Fruit fly (Drosophila melanogaster) whole organism, prepupa: ENCODE data around the gene CG13067.

Source experiments
- CG16779 ChIP-seq: fragments of 200-800 bp; sonication (Bioruptor generic); optimal IDR thresholded peaks from 3 replicates; lab custom pipeline; 2017; ENCODE audit warnings: missing biosample characterization, mild to moderate bottlenecking, missing genetic modification characterization
- CG6854 ChIP-seq: fragments of 200-800 bp; sonication (Bioruptor generic); optimal IDR thresholded peaks from 2 replicates; lab custom pipeline; 2017; ENCODE audit warnings: missing biosample characterization, mild to moderate bottlenecking, missing genetic modification characterization
- CG8632 ChIP-seq: fragments of 200-800 bp; sonication (Bioruptor generic); optimal IDR thresholded peaks from 3 replicates; lab custom pipeline; 2016; ENCODE audit warnings: missing biosample characterization, missing genetic modification characterization
- Eip75B ChIP-seq: fragments of 200-800 bp; sonication (Bioruptor generic); optimal IDR thresholded peaks from 3 replicates; lab custom pipeline; 2016; ENCODE audit warnings: missing biosample characterization, missing genetic modification characterization
- Eip78C ChIP-seq: fragments of 200-800 bp; sonication (Bioruptor generic); peaks from one replicate; lab custom pipeline; 2016; ENCODE audit warnings: missing biosample characterization, missing genetic modification characterization

dm6 chr3L:16303078-16303477, 32.0 kb downstream of the CG13067 start, which contains the start of gene CG13044:
- TF ChIP-seq CG16779 (tag; lab: Kevin White, UChicago) = no peak
- TF ChIP-seq CG6854 = no peak
- no peak for TF ChIP-seq Eip78C (GFP tag; lab: Kevin White, UChicago)
- TF ChIP-seq CG8632 = no peak
- TF ChIP-seq Eip75B (GFP tag; lab: Kevin White, UChicago) = no peak
